Fruit fly (Drosophila melanogaster) whole organism, prepupa: ENCODE results near the gene CG10804.

Experiments used
- Blimp-1 ChIP-seq: fragments of 200-800 bp; sonication (Bioruptor generic); optimal IDR thresholded peaks from 3 replicates; lab custom pipeline; 2017; ENCODE audit warnings: missing biosample characterization, missing genetic modification characterization, mild to moderate bottlenecking, moderate library complexity, missing genetic modification reagents
- CG10669 ChIP-seq: fragments of 200-800 bp; sonication (Bioruptor generic); optimal IDR thresholded peaks from 3 replicates; lab custom pipeline; 2018; ENCODE audit warnings: missing biosample characterization, mild to moderate bottlenecking, missing genetic modification characterization, moderate library complexity
- CG11294 ChIP-seq: fragments of 200-800 bp; sonication (Bioruptor generic); IDR thresholded peaks from 2 replicates; pipeline ENCODE4 v1.3.6; 2022; ENCODE audit warnings: missing biosample characterization, missing genetic modification characterization
- CG11762 ChIP-seq: fragments of 200-800 bp; sonication (Bioruptor generic); optimal IDR thresholded peaks from 3 replicates; lab custom pipeline; 2016; ENCODE audit warnings: missing biosample characterization, missing genetic modification characterization; ENCODE audit not compliant: insufficient read depth
- CG15336 ChIP-seq: fragments of 200-800 bp; sonication (Bioruptor generic); IDR thresholded peaks from 2 replicates; pipeline ENCODE4 v1.3.6; 2022; ENCODE audit warnings: missing biosample characterization, missing genetic modification characterization
- CG1621 ChIP-seq: fragments of 200-800 bp; sonication (Bioruptor generic); optimal IDR thresholded peaks from 3 replicates; lab custom pipeline; 2018; ENCODE audit warnings: missing biosample characterization, mild to moderate bottlenecking, missing genetic modification characterization
- CG16779 ChIP-seq: fragments of 200-800 bp; sonication (Bioruptor generic); optimal IDR thresholded peaks from 3 replicates; lab custom pipeline; 2017; ENCODE audit warnings: missing biosample characterization, mild to moderate bottlenecking, missing genetic modification characterization
- CG3032 ChIP-seq: fragments of 200-800 bp; optimal IDR thresholded peaks from 2 replicates; lab custom pipeline; 2019; ENCODE audit warnings: missing biosample characterization, mild to moderate bottlenecking, missing genetic modification characterization, moderate library complexity
- CG31627 ChIP-seq: fragments of 200-800 bp; sonication (Bioruptor generic); optimal IDR thresholded peaks from 3 replicates; lab custom pipeline; 2016; ENCODE audit warnings: missing biosample characterization, missing genetic modification characterization
- CG32006 ChIP-seq: fragments of 200-800 bp; sonication (Bioruptor generic); optimal IDR thresholded peaks from 3 replicates; lab custom pipeline; 2017; ENCODE audit warnings: missing biosample characterization, mild to moderate bottlenecking, missing genetic modification characterization
- CG4318 ChIP-seq: fragments of 200-800 bp; sonication (Bioruptor generic); optimal IDR thresholded peaks from 3 replicates; lab custom pipeline; 2017; ENCODE audit warnings: missing biosample characterization, mild to moderate bottlenecking, missing genetic modification characterization
- CG6276 ChIP-seq: fragments of 200-800 bp; sonication (Bioruptor generic); optimal IDR thresholded peaks from 2 replicates; lab custom pipeline; 2017; ENCODE audit warnings: missing biosample characterization, mild to moderate bottlenecking, missing genetic modification characterization
- CG6808 ChIP-seq: fragments of 200-800 bp; sonication (Bioruptor generic); optimal IDR thresholded peaks from 3 replicates; lab custom pipeline; 2017; ENCODE audit warnings: missing biosample characterization, missing genetic modification characterization, mild to moderate bottlenecking, moderate library complexity, missing genetic modification reagents
- CG6854 ChIP-seq: fragments of 200-800 bp; sonication (Bioruptor generic); optimal IDR thresholded peaks from 2 replicates; lab custom pipeline; 2017; ENCODE audit warnings: missing biosample characterization, mild to moderate bottlenecking, missing genetic modification characterization
- CG7368 ChIP-seq: fragments of 200-800 bp; sonication (Bioruptor generic); optimal IDR thresholded peaks from 3 replicates; lab custom pipeline; 2016; ENCODE audit warnings: missing biosample characterization, missing genetic modification characterization
- CG8319 ChIP-seq: fragments of 200-800 bp; sonication (Bioruptor generic); optimal IDR thresholded peaks from 3 replicates; lab custom pipeline; 2016; ENCODE audit warnings: missing biosample characterization, missing genetic modification characterization
- CG8632 ChIP-seq: fragments of 200-800 bp; sonication (Bioruptor generic); optimal IDR thresholded peaks from 3 replicates; lab custom pipeline; 2016; ENCODE audit warnings: missing biosample characterization, missing genetic modification characterization
- Ets21C ChIP-seq: fragments of 200-800 bp; sonication (Bioruptor generic); optimal IDR thresholded peaks from 3 replicates; lab custom pipeline; 2016; ENCODE audit warnings: missing biosample characterization, missing genetic modification characterization
- Ets96B ChIP-seq: fragments of 200-800 bp; optimal IDR thresholded peaks from 2 replicates; lab custom pipeline; 2019; ENCODE audit warnings: missing biosample characterization, mild to moderate bottlenecking, missing genetic modification characterization, moderate library complexity
- Hr39 ChIP-seq: fragments of 200-800 bp; sonication (Bioruptor generic); optimal IDR thresholded peaks from 2 replicates; lab custom pipeline; 2016; ENCODE audit warnings: missing biosample characterization, missing genetic modification characterization
- Hr4 ChIP-seq: fragments of 200-800 bp; sonication (Bioruptor generic); optimal IDR thresholded peaks from 3 replicates; lab custom pipeline; 2016; ENCODE audit warnings: missing biosample characterization, missing genetic modification characterization
- Smox ChIP-seq: fragments of 200-800 bp; sonication (Bioruptor generic); optimal IDR thresholded peaks from 3 replicates; lab custom pipeline; 2016; ENCODE audit warnings: missing biosample characterization, missing genetic modification characterization
- Sox102F ChIP-seq: fragments of 200-800 bp; sonication (Bioruptor generic); optimal IDR thresholded peaks from 2 replicates; lab custom pipeline; 2016; ENCODE audit warnings: missing biosample characterization, mild to moderate bottlenecking, missing genetic modification characterization
- acj6 ChIP-seq: fragments of 200-800 bp; sonication (Bioruptor generic); optimal IDR thresholded peaks from 3 replicates; lab custom pipeline; 2016; ENCODE audit warnings: missing biosample characterization, missing genetic modification characterization
- cyc ChIP-seq: fragments of 200-800 bp; sonication (Bioruptor generic); optimal IDR thresholded peaks from 3 replicates; lab custom pipeline; 2016; ENCODE audit warnings: missing biosample characterization, missing genetic modification characterization
- dac ChIP-seq: fragments of 200-800 bp; sonication (Bioruptor generic); optimal IDR thresholded peaks from 2 replicates; lab custom pipeline; 2017; ENCODE audit warnings: missing biosample characterization, mild to moderate bottlenecking, missing genetic modification characterization
- fd85E ChIP-seq: fragments of 200-800 bp; sonication (Bioruptor generic); optimal IDR thresholded peaks from 3 replicates; lab custom pipeline; 2016; ENCODE audit warnings: missing biosample characterization, missing genetic modification characterization
- fkh ChIP-seq: fragments of 200-800 bp; sonication (Bioruptor generic); optimal IDR thresholded peaks from 3 replicates; lab custom pipeline; 2017; ENCODE audit warnings: missing biosample characterization, mild to moderate bottlenecking, missing genetic modification characterization, moderate library complexity
- lz ChIP-seq: fragments of 200-800 bp; sonication (Bioruptor generic); optimal IDR thresholded peaks from 3 replicates; lab custom pipeline; 2016; ENCODE audit warnings: missing biosample characterization, missing genetic modification characterization
- pdm3 ChIP-seq: fragments of 200-800 bp; sonication (Bioruptor generic); optimal IDR thresholded peaks from 3 replicates; lab custom pipeline; 2016; ENCODE audit warnings: missing biosample characterization, missing genetic modification characterization
- salr ChIP-seq, 2 experiments: fragments of 200-800 bp; sonication (Bioruptor generic); optimal IDR thresholded peaks; 3 replicates each; lab custom pipeline; 2016 to 2018; ENCODE audit warnings: missing biosample characterization in 2 of 2, missing genetic modification characterization in 2 of 2, mild to moderate bottlenecking in 1 of 2
- spab ChIP-seq: fragments of 200-800 bp; sonication (Bioruptor generic); optimal IDR thresholded peaks from 2 replicates; lab custom pipeline; 2017; ENCODE audit warnings: missing biosample characterization, mild to moderate bottlenecking, missing genetic modification characterization, missing genetic modification reagents
- ss ChIP-seq, 2 experiments: fragments of 200-800 bp; sonication (Bioruptor generic); optimal IDR thresholded peaks; 2 replicates in 1 of 2; 3 replicates in 1 of 2; lab custom pipeline; 2017 to 2018; ENCODE audit warnings: mild to moderate bottlenecking in 2 of 2, missing biosample characterization in 2 of 2, missing genetic modification characterization in 2 of 2, moderate library complexity in 1 of 2

The CG10804 gene

dm6 chrX:3465551-3465950 lies 16.6 kb downstream of the CG10804 start:
- no peak for TF ChIP-seq acj6 (GFP tag; lab: Kevin White, UChicago)
- TF ChIP-seq CG8319 (GFP tag; lab: Kevin White, UChicago) = no peak
- no peak for TF ChIP-seq CG15336

dm6 chrX:3463944-3464343 lies 18.2 kb downstream of the CG10804 start, which contains the start of gene CG16781:
CG16781 (minus strand) TSS chrX:3464044.
- TF ChIP-seq CG31627 (GFP tag; lab: Kevin White, UChicago) (no peak), Blimp-1 (no peak), ss (GFP tag; optimal IDR thresholded peaks at IDR 0.05; lab: Kevin White, UChicago) (no peak), CG6808 (GFP tag; lab: Kevin White, UChicago) (no peak), fd85E (GFP tag; lab: Kevin White, UChicago) (no peak), spab (GFP tag; lab: Kevin White, UChicago) (no peak), CG16779 (no peak), Ets96B (no peak), pdm3 (GFP tag; lab: Kevin White, UChicago) (no peak)

DNA sequence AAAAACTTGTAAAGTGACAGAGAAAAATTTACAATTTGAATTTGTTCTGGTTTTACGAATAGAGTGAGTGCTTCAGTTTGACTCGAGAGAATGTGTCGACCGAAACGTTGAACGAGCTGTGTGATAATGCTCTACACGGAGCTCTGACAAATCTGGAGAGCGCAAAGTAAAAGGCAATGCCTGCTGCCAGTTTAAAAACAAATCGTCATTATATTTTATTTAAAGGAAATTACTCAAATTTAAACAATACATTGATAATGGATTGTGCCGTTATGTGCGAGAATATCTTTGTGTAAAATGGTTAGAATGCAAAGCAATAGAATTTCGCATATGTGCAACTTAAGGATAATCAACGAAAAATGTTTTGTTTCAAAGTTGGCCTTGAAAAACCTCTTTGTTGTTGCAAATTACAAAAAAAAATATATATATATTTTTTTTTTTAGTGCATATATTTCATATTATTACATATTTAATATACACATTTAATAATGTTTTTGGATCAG lies 21.9 kb downstream of the CG10804 start, which contains the start of the genes CG16782 and CG10801:
CG16782 (minus strand) TSS at position 101 of the 503 bp plus-strand sequence.
CG10801 (plus strand) TSS at position 453 of the 503 bp plus-strand sequence.
- TF ChIP-seq CG3032 (no peak), CG4318 (GFP tag; lab: Kevin White, UChicago) (no peak), CG11294 (GFP tag; lab: Robert Waterston, UW) (no peak), ss (GFP tag; optimal IDR thresholded peaks at IDR 0.05; lab: Kevin White, UChicago) (no peak), fkh (GFP tag; lab: Kevin White, UChicago) (no peak), Hr39 (GFP tag; lab: Kevin White, UChicago) (no peak), Ets21C (GFP tag; lab: Kevin White, UChicago) (no peak), CG1621 (tag; lab: Kevin White, UChicago) (no peak), CG8632 (GFP tag; lab: Kevin White, UChicago) (no peak), cyc (no peak), CG32006 (no peak), CG6276 (GFP tag; lab: Kevin White, UChicago) (no peak), pdm3 (GFP tag; lab: Kevin White, UChicago) (no peak), salr (GFP tag; optimal IDR thresholded peaks at IDR 0.05; lab: Kevin White, UChicago) (no peak)

DNA sequence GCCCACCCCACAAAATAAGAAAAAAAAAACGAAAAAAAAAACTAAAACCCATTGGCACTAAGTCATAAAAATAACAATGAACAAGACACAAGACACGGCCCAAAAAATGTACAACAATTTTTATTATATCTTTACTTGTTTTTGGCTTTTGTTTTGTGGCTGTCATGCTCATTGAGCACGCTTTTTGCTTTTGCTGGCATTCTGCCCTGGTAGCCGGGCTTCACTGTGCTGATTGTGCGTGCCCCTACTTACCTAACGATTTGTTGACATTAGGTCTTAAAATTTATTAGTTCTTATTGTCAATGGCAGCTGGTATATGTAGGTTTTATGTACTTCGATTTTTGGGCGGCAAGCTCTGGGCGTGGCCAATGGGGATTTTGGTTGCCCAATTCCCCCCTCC lies 23.6 kb downstream of the CG10804 start:
- TF ChIP-seq fd85E (GFP tag; lab: Kevin White, UChicago) (no peak), Smox (GFP tag; lab: Kevin White, UChicago) (no peak), lz (GFP tag; lab: Kevin White, UChicago) (no peak), CG10669 (GFP tag; lab: Kevin White, UChicago) (no peak), Hr4 (no peak), CG6854 (no peak), CG31627 (GFP tag; lab: Kevin White, UChicago) (no peak), pdm3 (GFP tag; lab: Kevin White, UChicago) (no peak), fkh (GFP tag; lab: Kevin White, UChicago) (no peak), spab (GFP tag; lab: Kevin White, UChicago) (no peak), CG11762 (GFP tag; lab: Kevin White, UChicago) (no peak), CG7368 (GFP tag; lab: Kevin White, UChicago) (no peak), dac (GFP tag; lab: Kevin White, UChicago) (no peak), CG15336 (no peak), Sox102F (GFP tag; lab: Kevin White, UChicago) (no peak)
